Worm (Caenorhabditis elegans) whole organism, L1 larva: ENCODE data around the gene T13C2.3.

Experiments used
- elt-2 ChIP-seq: sonication (generic microtip); optimal IDR thresholded peaks from 2 replicates; lab custom pipeline; 2016; ENCODE audit warnings: missing genetic modification characterization, mild to moderate bottlenecking, inconsistent platforms, missing compliant biosample characterization, missing genetic modification reagents
- isw-1 ChIP-seq: fragments of 200-800 bp; sonication (Bioruptor generic); IDR thresholded peaks from 2 replicates; pipeline ENCODE4 v1.3.6; 2022; ENCODE audit warnings: missing genetic modification characterization, missing compliant biosample characterization
- lin-14 ChIP-seq: fragments of 200-800 bp; sonication (Bioruptor generic); optimal IDR thresholded peaks from 2 replicates; lab custom pipeline; 2018; ENCODE audit warnings: mild to moderate bottlenecking, missing genetic modification characterization, moderate library complexity, missing compliant biosample characterization
- lin-15B ChIP-seq: fragments of 150-350 bp; sonication (generic microtip); optimal IDR thresholded peaks from 3 replicates; lab custom pipeline; 2014; ENCODE audit warnings: missing biosample characterization, missing genetic modification characterization

ce11 chrII:6801262-6801661 is 12.2 kb downstream of the T13C2.3 start:
- TF ChIP-seq lin-14 (no peak), lin-15B (no peak), isw-1 (GFP tag; lab: Robert Waterston, UW) (no peak), elt-2 (tag; lab: Kevin White, UChicago) (no peak)
